Worm (Caenorhabditis elegans) whole organism, young adult: ENCODE measurements around the gene srw-72.

Experiments
- B0035.1 ChIP-seq: sonication (generic microtip); optimal IDR thresholded peaks from 2 replicates; lab custom pipeline; 2016; ENCODE audit warnings: missing genetic modification characterization, mild to moderate bottlenecking, missing compliant biosample characterization, missing genotype, missing genetic modification reagents
- B0261.1 ChIP-seq: sonication (generic microtip); optimal IDR thresholded peaks from 2 replicates; lab custom pipeline; 2016; ENCODE audit warnings: mild to moderate bottlenecking, missing genetic modification characterization, moderate library complexity, missing compliant biosample characterization
- C17E4.6 ChIP-seq: fragments of 200-800 bp; sonication (Bioruptor generic); IDR thresholded peaks from 2 replicates; pipeline ENCODE4 v1.3.6; 2022; ENCODE audit warnings: missing genetic modification reagents, missing genetic modification characterization, missing compliant biosample characterization
- F33H1.4 ChIP-seq: fragments of 200-800 bp; sonication (Bioruptor generic); IDR thresholded peaks from 2 replicates; pipeline ENCODE4 v1.3.6; 2022; ENCODE audit warnings: missing genetic modification reagents, missing genetic modification characterization, missing compliant biosample characterization
- F49E8.2 ChIP-seq: sonication (generic microtip); optimal IDR thresholded peaks from 3 replicates; lab custom pipeline; 2017; ENCODE audit warnings: missing genetic modification characterization, mild to moderate bottlenecking, missing compliant biosample characterization, antibody characterized with exemption, moderate library complexity; ENCODE audit not compliant: insufficient read depth
- F52B5.7 ChIP-seq: sonication (generic microtip); optimal IDR thresholded peaks from 2 replicates; lab custom pipeline; 2016; ENCODE audit warnings: mild to moderate bottlenecking, missing genetic modification characterization, missing compliant biosample characterization
- F55B11.4 ChIP-seq: sonication (generic microtip); optimal IDR thresholded peaks from 2 replicates; lab custom pipeline; 2016; ENCODE audit warnings: missing compliant biosample characterization, missing genetic modification characterization, borderline replicate concordance; ENCODE audit not compliant: insufficient read depth
- T26A5.8 ChIP-seq: sonication (generic microtip); optimal IDR thresholded peaks from 2 replicates; lab custom pipeline; 2016; ENCODE audit warnings: missing genetic modification characterization, missing compliant biosample characterization
- Y53G8AR.9 ChIP-seq: fragments of 200-800 bp; sonication (Bioruptor generic); conservative IDR thresholded peaks from 2 replicates; pipeline ENCODE4 v1.3.6; 2022; ENCODE audit warnings: missing genetic modification reagents, missing genetic modification characterization, missing compliant biosample characterization
- Y56A3A.18 ChIP-seq: fragments of 200-800 bp; sonication (Bioruptor generic); IDR thresholded peaks from 2 replicates; pipeline ENCODE4 v1.3.6; 2022; ENCODE audit warnings: missing genetic modification reagents, missing genetic modification characterization, missing compliant biosample characterization
- Y67H2A.10 ChIP-seq: fragments of 200-800 bp; sonication (Bioruptor generic); conservative IDR thresholded peaks from 2 replicates; pipeline ENCODE4 v1.3.6; 2022; ENCODE audit warnings: missing genetic modification reagents, missing genetic modification characterization, missing compliant biosample characterization
- Y79H2A.3 ChIP-seq: fragments of 200-800 bp; sonication (Bioruptor generic); conservative IDR thresholded peaks from 2 replicates; pipeline ENCODE4 v1.3.6; 2022; ENCODE audit warnings: missing genetic modification reagents, missing genetic modification characterization, missing compliant biosample characterization
- Y95B8A.8 ChIP-seq: fragments of 200-800 bp; sonication (Bioruptor generic); IDR thresholded peaks from 2 replicates; pipeline ENCODE4 v1.3.6; 2022; ENCODE audit warnings: missing genetic modification reagents, missing genetic modification characterization, missing compliant biosample characterization
- ama-1 ChIP-seq, 3 experiments: fragments of 150-350 bp in 1 of 3; sonication (generic microtip) in 2 of 3; optimal IDR thresholded peaks; 2 replicates each; lab custom pipeline; 2014 to 2018; ENCODE audit warnings: missing biosample characterization in 2 of 3, missing genetic modification characterization in 2 of 3, missing genetic modification reagents in 2 of 3
- athp-1 ChIP-seq: sonication (generic microtip); optimal IDR thresholded peaks from 2 replicates; lab custom pipeline; 2017; ENCODE audit warnings: mild to moderate bottlenecking, missing genetic modification characterization, missing compliant biosample characterization
- attf-5 ChIP-seq: fragments of 200-800 bp; sonication (Bioruptor generic); optimal IDR thresholded peaks from 2 replicates; lab custom pipeline; 2018; ENCODE audit warnings: mild to moderate bottlenecking, missing genetic modification characterization, missing compliant biosample characterization
- ceh-40 ChIP-seq: fragments of 200-800 bp; sonication (Bioruptor generic); IDR thresholded peaks from 2 replicates; pipeline ENCODE4 v1.3.6; 2022; ENCODE audit warnings: missing genetic modification characterization, missing compliant biosample characterization
- chd-7 ChIP-seq: sonication (generic microtip); optimal IDR thresholded peaks from 2 replicates; lab custom pipeline; 2016; ENCODE audit warnings: mild to moderate bottlenecking, missing genetic modification characterization, moderate library complexity, missing compliant biosample characterization
- dpff-1 ChIP-seq: sonication (generic microtip); optimal IDR thresholded peaks from 2 replicates; lab custom pipeline; 2017; ENCODE audit warnings: mild to moderate bottlenecking, missing genetic modification characterization, missing compliant biosample characterization
- dpl-1 ChIP-seq: fragments of 150-350 bp; optimal IDR thresholded peaks from 2 replicates; lab custom pipeline; 2014; ENCODE audit warnings: missing biosample characterization, missing genetic modification reagents, missing genetic modification characterization
- egl-44 ChIP-seq: fragments of 200-800 bp; sonication (Bioruptor generic); IDR thresholded peaks from 2 replicates; pipeline ENCODE4 v1.3.6; 2022; ENCODE audit warnings: missing genetic modification reagents, missing genetic modification characterization, missing compliant biosample characterization
- egrh-3 ChIP-seq: fragments of 200-800 bp; sonication (Bioruptor generic); IDR thresholded peaks from 2 replicates; pipeline ENCODE4 v1.3.6; 2022; ENCODE audit warnings: missing genetic modification reagents, missing genetic modification characterization, missing compliant biosample characterization
- ets-4 ChIP-seq: fragments of 200-800 bp; sonication (Bioruptor generic); optimal IDR thresholded peaks from 2 replicates; lab custom pipeline; 2018; ENCODE audit warnings: mild to moderate bottlenecking, missing genetic modification characterization, missing compliant biosample characterization
- fkh-3 ChIP-seq: sonication (generic microtip); optimal IDR thresholded peaks from 2 replicates; lab custom pipeline; 2016; ENCODE audit warnings: mild to moderate bottlenecking, missing genetic modification characterization, missing compliant biosample characterization
- hlh-12 ChIP-seq: sonication (generic microtip); optimal IDR thresholded peaks from 2 replicates; lab custom pipeline; 2016; ENCODE audit warnings: missing genetic modification characterization, missing compliant biosample characterization
- let-607 ChIP-seq, 2 experiments: fragments of 200-800 bp in 1 of 2; sonication (Bioruptor generic) in 1 of 2; sonication (generic microtip) in 1 of 2; optimal IDR thresholded peaks; 2 replicates each; lab custom pipeline; 2016 to 2018; ENCODE audit warnings: mild to moderate bottlenecking in 2 of 2, missing compliant biosample characterization in 2 of 2, missing genetic modification characterization in 2 of 2, moderate library complexity in 2 of 2, missing genotype in 1 of 2
- lin-26 ChIP-seq: fragments of 200-800 bp; sonication (Bioruptor generic); IDR thresholded peaks from 2 replicates; pipeline ENCODE4 v1.3.6; 2022; ENCODE audit warnings: missing genetic modification reagents, missing genetic modification characterization, missing compliant biosample characterization
- lin-35 ChIP-seq, 3 experiments: fragments of 150-350 bp in 2 of 3; sonication (generic microtip) in 1 of 3; optimal IDR thresholded peaks; 2 replicates each; lab custom pipeline; 2014 to 2018; ENCODE audit warnings: missing biosample characterization in 3 of 3, missing genetic modification characterization in 3 of 3, missing genetic modification reagents in 3 of 3
- lin-40 ChIP-seq: sonication (generic microtip); optimal IDR thresholded peaks from 2 replicates; lab custom pipeline; 2016; ENCODE audit warnings: missing genetic modification characterization, mild to moderate bottlenecking, missing compliant biosample characterization, missing genotype, missing genetic modification reagents
- lir-1 ChIP-seq: fragments of 200-800 bp; sonication (Bioruptor generic); conservative IDR thresholded peaks from 2 replicates; pipeline ENCODE4 v1.3.6; 2022; ENCODE audit warnings: missing genetic modification reagents, missing genetic modification characterization, missing compliant biosample characterization
- lsl-1 ChIP-seq: fragments of 200-800 bp; sonication (Bioruptor generic); optimal IDR thresholded peaks from 2 replicates; lab custom pipeline; 2018; ENCODE audit warnings: mild to moderate bottlenecking, missing genetic modification characterization, moderate library complexity, missing compliant biosample characterization
- lsy-27 ChIP-seq: sonication (generic microtip); optimal IDR thresholded peaks from 2 replicates; lab custom pipeline; 2017; ENCODE audit warnings: missing genetic modification characterization, mild to moderate bottlenecking, missing compliant biosample characterization, antibody characterized with exemption, missing genotype, borderline replicate concordance; ENCODE audit not compliant: insufficient read depth
- madf-8 ChIP-seq: fragments of 200-800 bp; sonication (Bioruptor generic); conservative IDR thresholded peaks from 2 replicates; pipeline ENCODE4 v1.3.6; 2022; ENCODE audit warnings: missing genetic modification reagents, missing genetic modification characterization, missing compliant biosample characterization
- mcd-1 ChIP-seq: fragments of 200-800 bp; sonication (Bioruptor generic); IDR thresholded peaks from 2 replicates; pipeline ENCODE4 v1.3.6; 2022; ENCODE audit warnings: missing genetic modification reagents, missing genetic modification characterization, missing compliant biosample characterization
- mxl-1 ChIP-seq: sonication (generic microtip); optimal IDR thresholded peaks from 2 replicates; lab custom pipeline; 2016; ENCODE audit warnings: missing genetic modification characterization, missing compliant biosample characterization
- nfya-2 ChIP-seq: fragments of 200-800 bp; sonication (Bioruptor generic); IDR thresholded peaks from 2 replicates; pipeline ENCODE4 v1.3.6; 2022; ENCODE audit warnings: missing genetic modification reagents, missing genetic modification characterization, missing compliant biosample characterization
- nhr-120 ChIP-seq: fragments of 200-800 bp; sonication (Bioruptor generic); IDR thresholded peaks from 2 replicates; pipeline ENCODE4 v1.3.6; 2022; ENCODE audit warnings: missing genetic modification characterization, missing compliant biosample characterization
- nhr-80 ChIP-seq: sonication (generic microtip); optimal IDR thresholded peaks from 2 replicates; lab custom pipeline; 2016; ENCODE audit warnings: missing genetic modification characterization, missing compliant biosample characterization
- pha-4 ChIP-seq: fragments of 150-350 bp; sonication (generic microtip); optimal IDR thresholded peaks from 2 replicates; lab custom pipeline; 2014; ENCODE audit warnings: missing biosample characterization, missing genetic modification reagents, missing genetic modification characterization
- rcor-1 ChIP-seq: fragments of 200-800 bp; sonication (Bioruptor generic); IDR thresholded peaks from 2 replicates; pipeline ENCODE4 v1.3.6; 2022; ENCODE audit warnings: missing genetic modification reagents, missing genetic modification characterization, missing compliant biosample characterization
- repo-1 ChIP-seq: sonication (generic microtip); optimal IDR thresholded peaks from 2 replicates; lab custom pipeline; 2017; ENCODE audit warnings: mild to moderate bottlenecking, missing genetic modification characterization, missing compliant biosample characterization
- sdz-38 ChIP-seq: sonication (generic microtip); optimal IDR thresholded peaks from 2 replicates; lab custom pipeline; 2016; ENCODE audit warnings: missing genotype, missing genetic modification characterization, missing compliant biosample characterization
- tlf-1 ChIP-seq: fragments of 200-800 bp; sonication (Bioruptor generic); optimal IDR thresholded peaks from 2 replicates; lab custom pipeline; 2018; ENCODE audit warnings: mild to moderate bottlenecking, missing genetic modification characterization, missing compliant biosample characterization
- zfh-2 ChIP-seq: fragments of 200-800 bp; sonication (Bioruptor generic); conservative IDR thresholded peaks from 2 replicates; pipeline ENCODE4 v1.3.6; 2022; ENCODE audit warnings: missing genetic modification reagents, missing genetic modification characterization, missing compliant biosample characterization
- ztf-18 ChIP-seq: sonication (generic microtip); optimal IDR thresholded peaks from 2 replicates; lab custom pipeline; 2016; ENCODE audit warnings: missing genotype, mild to moderate bottlenecking, missing genetic modification characterization, missing compliant biosample characterization
- ztf-26 ChIP-seq: sonication (generic microtip); optimal IDR thresholded peaks from 2 replicates; lab custom pipeline; 2017; ENCODE audit warnings: missing genetic modification characterization, missing compliant biosample characterization

The srw-72 gene

ce11 chrV:17429262-17429661, 37.6 kb upstream of the srw-72 start (continued):
- TF ChIP-seq egrh-3 (peak; percentile 49; the same call in 1 of the 2 replicates), mcd-1 (GFP tag; lab: Robert Waterston, UW) (no peak), sdz-38 (no peak), hlh-12 (no peak), Y95B8A.8 (GFP tag; lab: Robert Waterston, UW) (no peak), madf-8 (no peak), F52B5.7 (no peak), Y79H2A.3 (GFP tag; lab: Robert Waterston, UW) (0 out of 2 replicates have a peak, but pooled peaks have one; percentile 14), pha-4 (tag; lab: Kevin White, UChicago) (no peak), dpff-1 (tag; lab: Kevin White, UChicago) (no peak), athp-1 (tag; lab: Kevin White, UChicago) (no peak), B0035.1 (tag; lab: Kevin White, UChicago) (no peak), lin-40 (tag; lab: Kevin White, UChicago) (no peak), F55B11.4 (tag; lab: Kevin White, UChicago) (no peak), lsl-1 (no peak), zfh-2 (GFP tag; lab: Robert Waterston, UW) (no peak), nhr-120 (GFP tag; lab: Robert Waterston, UW) (no peak)
- TF ChIP-seq, all 124 proteins: peak for 4

- no peak for TF ChIP-seq nfya-2
- no peak for TF ChIP-seq ets-4
- no peak for TF ChIP-seq rcor-1 (GFP tag; lab: Robert Waterston, UW)
- no peak for TF ChIP-seq lin-35 (GFP tag; optimal IDR thresholded peaks at IDR 0.05; lab: Kevin White, UChicago)
- TF ChIP-seq, all 124 proteins: peak for 0
These were observed 36.8 kb upstream of the srw-72 start, which contains the start of gene T27C5.10 for ce11 chrV:17430066-17430465. Gene T27C5.10, minus strand, starts transcription at chrV:17430166.

ce11 chrV:17430903-17431302, 35.9 kb upstream of the srw-72 start, which contains the start of gene srbc-27:
Gene srbc-27, plus strand, starts transcription at chrV:17431203.
- no peak for TF ChIP-seq Y56A3A.18 (GFP tag; lab: Robert Waterston, UW)
- TF ChIP-seq egrh-3 = no peak
- no peak for TF ChIP-seq ztf-18
- no peak for TF ChIP-seq let-607 (tag; optimal IDR thresholded peaks at IDR 0.05; lab: Kevin White, UChicago)
- no peak for TF ChIP-seq egl-44 (GFP tag; lab: Robert Waterston, UW)
- no peak for TF ChIP-seq Y53G8AR.9
- no peak for TF ChIP-seq fkh-3 (tag; lab: Kevin White, UChicago)
- TF ChIP-seq F33H1.4 (GFP tag; lab: Robert Waterston, UW) = no peak
- TF ChIP-seq repo-1 (tag; lab: Kevin White, UChicago) = no peak
- no peak for TF ChIP-seq dpff-1 (tag; lab: Kevin White, UChicago)
- no peak for TF ChIP-seq chd-7
- TF ChIP-seq mcd-1 (GFP tag; lab: Robert Waterston, UW) = no peak
- no peak for TF ChIP-seq ztf-26 (tag; lab: Kevin White, UChicago)
- no peak for TF ChIP-seq dpl-1 (GFP tag; lab: Kevin White, UChicago)
- no peak for TF ChIP-seq lsy-27 (tag; lab: Kevin White, UChicago)
- no peak for TF ChIP-seq T26A5.8
- TF ChIP-seq C17E4.6 (GFP tag; lab: Robert Waterston, UW) = no peak

ce11 chrV:17436492-17436891, 30.4 kb upstream of the srw-72 start, which contains the start of gene F20E11.18:
Gene F20E11.18, minus strand, starts transcription at chrV:17436592.
- no peak for TF ChIP-seq B0261.1 (tag; lab: Kevin White, UChicago)
- no peak for TF ChIP-seq ama-1 (optimal IDR thresholded peaks at IDR 0.05; lab: Kevin White, UChicago)
- TF ChIP-seq ama-1 (GFP tag; optimal IDR thresholded peaks at IDR 0.05; lab: Kevin White, UChicago) = no peak
- TF ChIP-seq sdz-38 = no peak
- no peak for TF ChIP-seq nhr-80 (tag; lab: Kevin White, UChicago)
- TF ChIP-seq attf-5 = no peak
- no peak for TF ChIP-seq F49E8.2 (tag; lab: Kevin White, UChicago)
- TF ChIP-seq Y67H2A.10 = no peak
- TF ChIP-seq lir-1 (GFP tag; lab: Robert Waterston, UW) = no peak
- no peak for TF ChIP-seq lin-26 (GFP tag; lab: Robert Waterston, UW)
- TF ChIP-seq ceh-40 (GFP tag; lab: Robert Waterston, UW) = no peak
- no peak for TF ChIP-seq mxl-1
- TF ChIP-seq tlf-1 (GFP tag; lab: Kevin White, UChicago) = no peak
- no peak for TF ChIP-seq nhr-120 (GFP tag; lab: Robert Waterston, UW)
- TF ChIP-seq lin-40 (tag; lab: Kevin White, UChicago) = no peak
